Worm (Caenorhabditis elegans): Measurements from ENCODE around the gene str-7.

- TF ChIP-seq lsy-2 (tag; optimal IDR thresholded peaks at IDR 0.05) (no peak), lin-15B (tag; optimal IDR thresholded peaks at IDR 0.05) (no peak), tbx-2 (tag; optimal IDR thresholded peaks at IDR 0.05) (no peak), nhr-237 (tag; optimal IDR thresholded peaks at IDR 0.05) (no peak), pqm-1 (tag; optimal IDR thresholded peaks at IDR 0.05) (no peak), fkh-10 (GFP tag; optimal IDR thresholded peaks at IDR 0.05) (no peak), alr-1 (tag; optimal IDR thresholded peaks at IDR 0.05; ENCODE audit: borderline replicate concordance) (no peak), elt-3 (tag; optimal IDR thresholded peaks at IDR 0.05) (no peak), unc-62 (GFP tag; optimal IDR thresholded peaks at IDR 0.05) (no peak), ceh-82 (tag; optimal IDR thresholded peaks at IDR 0.05) (no peak), zag-1 (tag; optimal IDR thresholded peaks at IDR 0.05) (no peak)
Measured at ce11 chrV:16145009-16145408, 45.7 kb upstream of the str-7 start.
